Worm (Caenorhabditis elegans): ENCODE measurements around the gene F31A3.5.
"Not testable (repeated sequence)": the region's sequence is repeated elsewhere in the genome, so short reads cannot be mapped to it uniquely, and the experiment has no call there.

F31A3.5 gene

DNA sequence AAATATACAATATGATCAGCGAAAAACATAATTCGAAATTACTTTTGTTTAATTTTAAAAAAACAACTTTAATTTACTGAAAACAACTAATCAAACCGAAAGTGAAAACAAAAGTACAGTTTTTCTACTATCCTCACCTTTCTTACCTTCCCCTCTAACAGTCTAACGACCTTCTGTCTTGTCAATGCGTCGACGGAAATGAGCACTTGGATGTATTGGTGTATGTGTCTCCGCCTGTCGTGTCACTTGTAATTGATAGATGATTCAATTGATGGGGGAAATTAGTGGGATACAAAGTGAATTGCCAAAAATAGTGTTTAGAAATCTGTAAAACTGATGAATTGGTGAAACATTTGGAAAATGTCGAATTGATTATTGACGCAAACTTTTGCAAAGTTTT is at the start of gene F31A3.5:
Gene F31A3.5, minus strand, starts transcription at position 200 of the 400 bp plus-strand sequence.
- TF ChIP-seq ztf-29 (GFP tag; IDR thresholded peaks at IDR 0.05) (no peak), tab-1 (GFP tag; IDR thresholded peaks at IDR 0.05) (no peak), flt-1 (GFP tag; IDR thresholded peaks at IDR 0.05) (no peak), med-1 (GFP tag; optimal IDR thresholded peaks at IDR 0.05; ENCODE audit: insufficient read depth) (no peak), ref-1 (GFP tag; conservative IDR thresholded peaks at IDR 0.05) (no peak), ztf-23 (GFP tag; IDR thresholded peaks at IDR 0.05) (no peak), cog-1 (tag; optimal IDR thresholded peaks at IDR 0.05) (no peak), T22C8.4 (GFP tag; IDR thresholded peaks at IDR 0.05) (no peak), klf-2 (GFP tag; conservative IDR thresholded peaks at IDR 0.05) (no peak)

- TF ChIP-seq ref-1 (GFP tag; conservative IDR thresholded peaks at IDR 0.05) (no peak), cog-1 (tag; optimal IDR thresholded peaks at IDR 0.05) (no peak), ztf-23 (GFP tag; IDR thresholded peaks at IDR 0.05) (no peak), klf-2 (GFP tag; conservative IDR thresholded peaks at IDR 0.05) (no peak), tab-1 (GFP tag; IDR thresholded peaks at IDR 0.05) (no peak), flt-1 (GFP tag; IDR thresholded peaks at IDR 0.05) (no peak), ztf-29 (GFP tag; IDR thresholded peaks at IDR 0.05) (no peak), med-1 (GFP tag; optimal IDR thresholded peaks at IDR 0.05; ENCODE audit: insufficient read depth) (no peak), T22C8.4 (GFP tag; IDR thresholded peaks at IDR 0.05) (no peak)
Measured at ce11 chrX:17613024-17613423, 49.6 kb upstream of the F31A3.5 start.

ce11 chrX:17611180-17611579 is 47.8 kb upstream of the F31A3.5 start:
- TF ChIP-seq T22C8.4 (GFP tag; IDR thresholded peaks at IDR 0.05) (peak; percentile 45; the same call in 1 of the 2 replicates), flt-1 (GFP tag; IDR thresholded peaks at IDR 0.05) (peak; percentile 78), klf-2 (GFP tag; conservative IDR thresholded peaks at IDR 0.05) (no peak), ztf-29 (GFP tag; IDR thresholded peaks at IDR 0.05) (no peak), ref-1 (GFP tag; conservative IDR thresholded peaks at IDR 0.05) (peak; percentile 52; the same call in 1 of the 2 replicates), tab-1 (GFP tag; IDR thresholded peaks at IDR 0.05) (0 out of 2 replicates have a peak, but pooled peaks have one; percentile 72), ztf-23 (GFP tag; IDR thresholded peaks at IDR 0.05) (0 out of 2 replicates have a peak, but pooled peaks have one; percentile 29), med-1 (GFP tag; optimal IDR thresholded peaks at IDR 0.05; ENCODE audit: insufficient read depth) (no peak), cog-1 (tag; optimal IDR thresholded peaks at IDR 0.05) (no peak)

- no peak for TF ChIP-seq med-1 (GFP tag; optimal IDR thresholded peaks at IDR 0.05; ENCODE audit: insufficient read depth)
- TF ChIP-seq cog-1 (tag; optimal IDR thresholded peaks at IDR 0.05) = peak; percentile 51
- no peak for TF ChIP-seq ztf-29 (GFP tag; IDR thresholded peaks at IDR 0.05)
- 0 out of 2 replicates have a peak, but pooled peaks have one; percentile 28 for TF ChIP-seq T22C8.4 (GFP tag; IDR thresholded peaks at IDR 0.05)
- TF ChIP-seq klf-2 (GFP tag; conservative IDR thresholded peaks at IDR 0.05) = no peak
- no peak for TF ChIP-seq ztf-23 (GFP tag; IDR thresholded peaks at IDR 0.05)
Measured at ce11 chrX:17610406-17610981, 47.1 kb upstream of the F31A3.5 start.

DNA sequence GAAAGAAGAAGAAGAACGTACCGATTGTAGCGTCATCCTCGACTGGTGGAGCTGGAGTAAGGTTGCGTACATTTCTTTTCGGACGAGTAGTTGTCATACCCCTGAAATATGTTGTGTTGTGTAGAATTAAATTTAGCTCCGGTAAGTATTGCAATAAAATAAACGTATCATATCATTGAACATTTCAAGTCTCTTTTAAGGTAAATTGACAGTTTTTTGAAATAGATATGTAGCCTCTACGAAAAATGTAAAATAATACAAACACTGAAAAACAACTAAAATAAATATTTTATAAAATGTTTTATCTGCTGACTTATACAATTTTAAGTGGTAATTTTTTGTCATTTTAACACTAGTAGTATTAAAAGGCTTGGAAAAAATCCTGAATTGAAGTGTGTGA is 46.5 kb upstream of the F31A3.5 start, which contains the start of gene C16H3.3:
Gene C16H3.3, minus strand, starts transcription at position 101 of the 400 bp plus-strand sequence.
- TF ChIP-seq flt-1 (GFP tag; IDR thresholded peaks at IDR 0.05) = no peak

DNA sequence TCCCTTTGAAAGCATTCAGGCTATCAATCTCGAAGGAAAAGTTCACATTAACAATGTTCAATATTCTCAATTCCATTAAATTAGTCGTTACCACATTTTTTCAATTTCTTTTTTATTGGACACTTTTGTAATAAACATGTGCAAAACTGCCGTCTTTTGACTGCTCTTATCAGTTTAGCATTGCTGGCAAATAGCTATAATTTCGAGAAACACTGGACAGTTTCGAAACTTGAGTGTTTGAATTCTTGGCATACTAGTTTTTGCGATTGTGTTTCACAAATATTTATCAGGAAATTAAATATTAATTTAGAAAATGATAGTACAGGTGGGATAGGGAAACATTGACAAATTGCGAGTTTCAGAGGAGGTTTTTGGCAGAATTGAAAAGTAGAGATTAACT is 37.9 kb upstream of the F31A3.5 start:
- TF ChIP-seq cog-1 (tag; optimal IDR thresholded peaks at IDR 0.05) = no peak
- TF ChIP-seq med-1 (GFP tag; optimal IDR thresholded peaks at IDR 0.05; ENCODE audit: insufficient read depth) = no peak
- no peak for TF ChIP-seq T22C8.4 (GFP tag; IDR thresholded peaks at IDR 0.05)
- TF ChIP-seq ztf-23 (GFP tag; IDR thresholded peaks at IDR 0.05) = no peak
- no peak for TF ChIP-seq tab-1 (GFP tag; IDR thresholded peaks at IDR 0.05)
- TF ChIP-seq flt-1 (GFP tag; IDR thresholded peaks at IDR 0.05) = no peak
- TF ChIP-seq ztf-29 (GFP tag; IDR thresholded peaks at IDR 0.05) = no peak
- TF ChIP-seq ref-1 (GFP tag; conservative IDR thresholded peaks at IDR 0.05) = no peak
- TF ChIP-seq klf-2 (GFP tag; conservative IDR thresholded peaks at IDR 0.05) = no peak

DNA sequence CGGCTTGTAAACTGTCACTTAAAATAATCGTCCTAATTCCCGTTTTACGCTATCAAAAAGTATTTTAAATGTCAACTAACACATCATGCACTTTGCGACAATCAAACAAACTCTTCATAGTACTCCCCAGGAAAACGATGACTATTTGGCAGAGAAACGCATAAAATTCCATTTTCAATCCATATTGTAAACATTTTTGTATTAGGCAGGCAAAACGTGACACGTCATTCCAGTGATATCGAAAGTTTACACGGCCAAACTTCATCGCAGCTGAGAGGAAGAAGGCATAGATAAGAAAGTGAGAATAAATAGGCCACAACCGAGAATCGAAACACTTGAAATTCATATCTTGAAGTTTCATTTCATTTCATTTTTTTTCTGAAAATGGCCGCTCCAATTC is 36.7 kb upstream of the F31A3.5 start, which contains the start of gene lec-9:
Gene lec-9, plus strand, starts transcription at position 349 of the 400 bp plus-strand sequence.
- TF ChIP-seq klf-2 (GFP tag; conservative IDR thresholded peaks at IDR 0.05) (no peak), ref-1 (GFP tag; conservative IDR thresholded peaks at IDR 0.05) (no peak), ztf-23 (GFP tag; IDR thresholded peaks at IDR 0.05) (no peak), T22C8.4 (GFP tag; IDR thresholded peaks at IDR 0.05) (no peak), flt-1 (GFP tag; IDR thresholded peaks at IDR 0.05) (no peak), cog-1 (tag; optimal IDR thresholded peaks at IDR 0.05) (no peak), ztf-29 (GFP tag; IDR thresholded peaks at IDR 0.05) (no peak), tab-1 (GFP tag; IDR thresholded peaks at IDR 0.05) (no peak), med-1 (GFP tag; optimal IDR thresholded peaks at IDR 0.05; ENCODE audit: insufficient read depth) (no peak)

DNA sequence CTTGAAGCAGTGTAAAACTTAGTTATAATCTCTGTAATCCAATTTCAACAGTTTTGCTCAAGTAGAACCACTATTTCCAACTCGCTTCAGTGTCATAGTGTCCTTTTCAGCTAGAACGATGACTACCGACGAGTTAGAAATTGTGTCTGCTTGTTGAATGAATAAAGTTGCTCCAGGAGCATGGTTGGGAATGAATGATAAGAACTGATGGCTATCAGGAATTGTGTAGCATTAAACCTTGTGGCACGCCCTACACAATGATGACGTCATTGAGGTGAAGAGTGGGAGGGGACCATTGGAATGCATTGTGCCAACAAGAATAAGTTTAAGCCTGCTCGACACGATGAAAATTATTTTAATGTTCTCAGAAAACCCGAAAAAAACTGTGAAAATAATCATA is 35.3 kb upstream of the F31A3.5 start:
- no peak for TF ChIP-seq ztf-23 (GFP tag; IDR thresholded peaks at IDR 0.05)
- no peak for TF ChIP-seq ztf-29 (GFP tag; IDR thresholded peaks at IDR 0.05)
- TF ChIP-seq ref-1 (GFP tag; conservative IDR thresholded peaks at IDR 0.05) = no peak
- TF ChIP-seq flt-1 (GFP tag; IDR thresholded peaks at IDR 0.05) = no peak
- TF ChIP-seq cog-1 (tag; optimal IDR thresholded peaks at IDR 0.05) = no peak
- no peak for TF ChIP-seq klf-2 (GFP tag; conservative IDR thresholded peaks at IDR 0.05)
- no peak for TF ChIP-seq T22C8.4 (GFP tag; IDR thresholded peaks at IDR 0.05)
- no peak for TF ChIP-seq tab-1 (GFP tag; IDR thresholded peaks at IDR 0.05)

DNA sequence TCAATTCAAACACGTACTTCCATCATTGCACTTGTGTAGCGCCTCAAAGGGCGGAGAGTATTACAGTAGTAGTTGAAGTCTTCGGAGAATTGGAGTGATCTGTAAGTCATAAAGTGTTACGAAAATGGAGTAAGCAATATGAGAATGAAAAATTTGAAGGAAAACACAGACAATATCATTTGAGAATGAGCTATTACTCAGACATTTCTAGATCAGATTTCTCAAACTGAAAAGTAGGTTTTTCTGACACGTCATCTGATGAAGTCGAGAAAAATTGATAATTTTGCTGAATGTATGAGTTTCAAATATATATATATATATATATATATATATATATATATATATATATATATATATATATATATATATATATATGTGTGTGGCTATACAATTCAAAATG is 16.4 kb upstream of the F31A3.5 start, which contains the start of gene frpr-7:
Gene frpr-7, minus strand, starts transcription at position 101 of the 400 bp plus-strand sequence.
- TF ChIP-seq flt-1 (GFP tag; IDR thresholded peaks at IDR 0.05) (no peak), med-1 (GFP tag; optimal IDR thresholded peaks at IDR 0.05; ENCODE audit: insufficient read depth) (no peak), T22C8.4 (GFP tag; IDR thresholded peaks at IDR 0.05) (no peak), ztf-29 (GFP tag; IDR thresholded peaks at IDR 0.05) (no peak), tab-1 (GFP tag; IDR thresholded peaks at IDR 0.05) (no peak), ref-1 (GFP tag; conservative IDR thresholded peaks at IDR 0.05) (no peak), cog-1 (tag; optimal IDR thresholded peaks at IDR 0.05) (no peak), klf-2 (GFP tag; conservative IDR thresholded peaks at IDR 0.05) (no peak), ztf-23 (GFP tag; IDR thresholded peaks at IDR 0.05) (no peak)

- not testable (repeated sequence) for TF ChIP-seq cog-1 (tag; optimal IDR thresholded peaks at IDR 0.05); flt-1 (GFP tag; IDR thresholded peaks at IDR 0.05); ztf-29 (GFP tag; IDR thresholded peaks at IDR 0.05)
Measured at ce11 chrX:17579011-17579410, 15.6 kb upstream of the F31A3.5 start, which contains the start of gene F39B3.3. F39B3.3 (minus strand) TSS chrX:17579111.

All from whole organism, midembryonic.